Worm (Caenorhabditis elegans) whole organism, mixed stage, embryonic: Measurements from ENCODE around the gene bus-18.
A peak's percentile ranks its signal among the peaks of the same experiment; 100 is the strongest.

Experiments
- M03D4.4 ChIP-seq: sonication (generic microtip); optimal IDR thresholded peaks from 2 replicates; lab custom pipeline; 2017; ENCODE audit warnings: mild to moderate bottlenecking, missing genetic modification characterization, missing compliant biosample characterization
- bed-3 ChIP-seq: fragments of 200-800 bp; sonication (Bioruptor generic); optimal IDR thresholded peaks from 3 replicates; lab custom pipeline; 2018; ENCODE audit warnings: mild to moderate bottlenecking, missing genetic modification characterization, moderate library complexity, missing compliant biosample characterization
- blmp-1 ChIP-seq: fragments of 150-350 bp; optimal IDR thresholded peaks from 2 replicates; lab custom pipeline; 2014; ENCODE audit warnings: missing biosample characterization, missing genetic modification characterization
- ceh-39 ChIP-seq: fragments of 150-350 bp; optimal IDR thresholded peaks from 2 replicates; lab custom pipeline; 2014; ENCODE audit warnings: missing biosample characterization, missing genetic modification characterization
- ceh-43 ChIP-seq: fragments of 200-800 bp; sonication (Bioruptor generic); optimal IDR thresholded peaks from 2 replicates; lab custom pipeline; 2018; ENCODE audit warnings: mild to moderate bottlenecking, missing genetic modification characterization, moderate library complexity, missing compliant biosample characterization
- ceh-83 ChIP-seq: fragments of 200-800 bp; sonication (Bioruptor generic); optimal IDR thresholded peaks from 2 replicates; lab custom pipeline; 2018; ENCODE audit warnings: mild to moderate bottlenecking, missing genetic modification characterization, missing compliant biosample characterization
- ces-1 ChIP-seq: fragments of 150-350 bp; optimal IDR thresholded peaks from 2 replicates; lab custom pipeline; 2014; ENCODE audit warnings: missing biosample characterization, missing genetic modification reagents, missing genetic modification characterization
- cnd-1 ChIP-seq: fragments of 200-800 bp; sonication (Bioruptor generic); optimal IDR thresholded peaks from 2 replicates; lab custom pipeline; 2018; ENCODE audit warnings: mild to moderate bottlenecking, missing genetic modification characterization, missing compliant biosample characterization
- elt-1 ChIP-seq: sonication (generic microtip); optimal IDR thresholded peaks from 2 replicates; lab custom pipeline; 2017; ENCODE audit warnings: missing genetic modification characterization, mild to moderate bottlenecking, missing compliant biosample characterization, antibody characterized with exemption, moderate library complexity, borderline replicate concordance; ENCODE audit not compliant: insufficient read depth
- elt-3 ChIP-seq: fragments of 150-350 bp; optimal IDR thresholded peaks from 2 replicates; lab custom pipeline; 2014; ENCODE audit warnings: missing biosample characterization, missing genetic modification characterization
- flh-1 ChIP-seq: fragments of 200-800 bp; sonication (Bioruptor generic); optimal IDR thresholded peaks from 2 replicates; lab custom pipeline; 2018; ENCODE audit warnings: mild to moderate bottlenecking, missing genetic modification characterization, moderate library complexity, missing compliant biosample characterization
- ham-2 ChIP-seq: fragments of 200-800 bp; sonication (Bioruptor generic); optimal IDR thresholded peaks from 2 replicates; lab custom pipeline; 2018; ENCODE audit warnings: mild to moderate bottlenecking, missing genetic modification characterization, missing compliant biosample characterization
- lin-32 ChIP-seq: fragments of 200-800 bp; sonication (Bioruptor generic); optimal IDR thresholded peaks from 2 replicates; lab custom pipeline; 2018; ENCODE audit warnings: mild to moderate bottlenecking, missing genetic modification characterization, missing compliant biosample characterization
- lsy-2 ChIP-seq: fragments of 150-350 bp; optimal IDR thresholded peaks from 2 replicates; lab custom pipeline; 2014; ENCODE audit warnings: missing biosample characterization, missing genetic modification characterization
- mab-5 ChIP-seq: fragments of 150-350 bp; optimal IDR thresholded peaks from 2 replicates; lab custom pipeline; 2014; ENCODE audit warnings: missing biosample characterization, missing genetic modification characterization
- mep-1 ChIP-seq: fragments of 150-350 bp; optimal IDR thresholded peaks from 2 replicates; lab custom pipeline; 2017; ENCODE audit warnings: missing biosample characterization, missing genetic modification reagents, missing genetic modification characterization, inconsistent platforms
- mls-2 ChIP-seq: sonication (generic microtip); optimal IDR thresholded peaks from 2 replicates; lab custom pipeline; 2016; ENCODE audit warnings: mild to moderate bottlenecking, missing genetic modification characterization, moderate library complexity, missing compliant biosample characterization
- nhr-12 ChIP-seq: fragments of 150-350 bp; optimal IDR thresholded peaks from 2 replicates; lab custom pipeline; 2014; ENCODE audit warnings: missing biosample characterization, missing genetic modification characterization
- nhr-2 ChIP-seq: fragments of 150-350 bp; optimal IDR thresholded peaks from 2 replicates; lab custom pipeline; 2014; ENCODE audit warnings: missing biosample characterization, missing genetic modification characterization
- nhr-237 ChIP-seq: fragments of 150-350 bp; optimal IDR thresholded peaks from 2 replicates; lab custom pipeline; 2014; ENCODE audit warnings: missing biosample characterization, missing genetic modification characterization
- nhr-28 ChIP-seq: fragments of 150-350 bp; optimal IDR thresholded peaks from 2 replicates; lab custom pipeline; 2014; ENCODE audit warnings: missing biosample characterization, missing genetic modification characterization
- nhr-76 ChIP-seq: sonication (generic microtip); optimal IDR thresholded peaks from 2 replicates; lab custom pipeline; 2017; ENCODE audit warnings: missing biosample characterization, missing genetic modification characterization
- sem-2 ChIP-seq: fragments of 200-800 bp; sonication (Bioruptor generic); optimal IDR thresholded peaks from 2 replicates; lab custom pipeline; 2018; ENCODE audit warnings: mild to moderate bottlenecking, missing genetic modification characterization, missing compliant biosample characterization
- snpc-4 ChIP-seq: fragments of 150-350 bp; optimal IDR thresholded peaks from 2 replicates; lab custom pipeline; 2014; ENCODE audit warnings: missing biosample characterization, missing genetic modification characterization
- sptf-1 ChIP-seq: sonication (generic microtip); optimal IDR thresholded peaks from 2 replicates; lab custom pipeline; 2017; ENCODE audit warnings: mild to moderate bottlenecking, missing genetic modification characterization, moderate library complexity, missing compliant biosample characterization
- tbx-8 ChIP-seq: fragments of 200-800 bp; sonication (Bioruptor generic); optimal IDR thresholded peaks from 2 replicates; lab custom pipeline; 2018; ENCODE audit warnings: mild to moderate bottlenecking, missing genetic modification characterization, moderate library complexity, missing compliant biosample characterization
- unc-120 ChIP-seq: sonication (generic microtip); optimal IDR thresholded peaks from 2 replicates; lab custom pipeline; 2017; ENCODE audit warnings: missing genetic modification characterization, missing compliant biosample characterization; ENCODE audit not compliant: poor library complexity, severe bottlenecking
- unc-39 ChIP-seq: fragments of 150-350 bp; optimal IDR thresholded peaks from 2 replicates; lab custom pipeline; 2014; ENCODE audit warnings: missing biosample characterization, missing genetic modification characterization
- unc-62 ChIP-seq: fragments of 150-350 bp; optimal IDR thresholded peaks from 2 replicates; lab custom pipeline; 2014; ENCODE audit warnings: missing biosample characterization, missing genetic modification reagents, missing genetic modification characterization
- zip-8 ChIP-seq: fragments of 150-350 bp; optimal IDR thresholded peaks from 2 replicates; lab custom pipeline; 2014; ENCODE audit warnings: missing biosample characterization, missing genetic modification characterization
- ztf-11 ChIP-seq: fragments of 150-350 bp; optimal IDR thresholded peaks from 2 replicates; lab custom pipeline; 2014; ENCODE audit warnings: missing biosample characterization, missing genetic modification characterization

bus-18 gene

ce11 chrV:11762863-11763262 is 10.7 kb upstream of the bus-18 start, which contains the start of gene T04F3.4:
Gene T04F3.4 (minus strand): TSS chrV:11763049.
- TF ChIP-seq unc-120 (tag; lab: Kevin White, UChicago), result no peak
- no peak for TF ChIP-seq bed-3 (GFP tag; lab: Kevin White, UChicago)
- no peak for TF ChIP-seq ceh-39 (tag; lab: Kevin White, UChicago)
- no peak for TF ChIP-seq nhr-76
- no peak for TF ChIP-seq flh-1 (GFP tag; lab: Kevin White, UChicago)
- no peak for TF ChIP-seq ham-2
- TF ChIP-seq ceh-43 (GFP tag; lab: Kevin White, UChicago), result no peak
- no peak for TF ChIP-seq zip-8
- TF ChIP-seq ceh-83 (GFP tag; lab: Kevin White, UChicago), result no peak
- TF ChIP-seq elt-1 (tag; lab: Kevin White, UChicago), result no peak
- TF ChIP-seq snpc-4 (tag; lab: Kevin White, UChicago), result no peak
- no peak for TF ChIP-seq blmp-1 (tag; lab: Kevin White, UChicago)
- no peak for TF ChIP-seq nhr-12 (tag; lab: Kevin White, UChicago)
- TF ChIP-seq mab-5 (tag; lab: Kevin White, UChicago), result no peak
- no peak for TF ChIP-seq unc-39 (tag; lab: Kevin White, UChicago)
- TF ChIP-seq mep-1 (tag; lab: Kevin White, UChicago), result no peak
- no peak for TF ChIP-seq lsy-2 (tag; lab: Kevin White, UChicago)
- TF ChIP-seq nhr-237, result no peak
- no peak for TF ChIP-seq unc-62
- no peak for TF ChIP-seq nhr-2 (tag; lab: Kevin White, UChicago)

- TF ChIP-seq ztf-11 (tag; lab: Kevin White, UChicago) (peak; percentile 44), mep-1 (tag; lab: Kevin White, UChicago) (peak; percentile 43), tbx-8 (GFP tag; lab: Kevin White, UChicago) (no peak), ceh-39 (tag; lab: Kevin White, UChicago) (peak; percentile 46), lsy-2 (tag; lab: Kevin White, UChicago) (peak; percentile 99), ham-2 (no peak), unc-120 (tag; lab: Kevin White, UChicago) (no peak), nhr-12 (tag; lab: Kevin White, UChicago) (no peak), ces-1 (peak; percentile 85), cnd-1 (tag; lab: Kevin White, UChicago) (no peak), nhr-237 (peak; percentile 55)
- TF ChIP-seq, all 35 proteins: peak for 6
Observed at ce11 chrV:11764373-11764954, 9.1 kb upstream of the bus-18 start, which contains the start of the genes F55A11.1 and syx-5. Gene F55A11.1 (minus strand): TSS chrV:11764385. Gene syx-5 (plus strand): TSS chrV:11764904.

ce11 chrV:11767028-11767427 is 6.5 kb upstream of the bus-18 start, which contains the start of gene sel-11:
Gene sel-11 (plus strand): TSS chrV:11767328.
- no peak for TF ChIP-seq ceh-39 (tag; lab: Kevin White, UChicago)
- TF ChIP-seq M03D4.4 (tag; lab: Kevin White, UChicago), result no peak
- no peak for TF ChIP-seq sem-2 (GFP tag; lab: Kevin White, UChicago)
- no peak for TF ChIP-seq ceh-83 (GFP tag; lab: Kevin White, UChicago)
- TF ChIP-seq mab-5 (tag; lab: Kevin White, UChicago), result no peak
- TF ChIP-seq mep-1 (tag; lab: Kevin White, UChicago), result no peak
- no peak for TF ChIP-seq unc-120 (tag; lab: Kevin White, UChicago)
- TF ChIP-seq elt-3, result no peak
- no peak for TF ChIP-seq unc-39 (tag; lab: Kevin White, UChicago)
- TF ChIP-seq sptf-1 (tag; lab: Kevin White, UChicago), result no peak
- no peak for TF ChIP-seq cnd-1 (tag; lab: Kevin White, UChicago)

- TF ChIP-seq cnd-1 (tag; lab: Kevin White, UChicago) (no peak), blmp-1 (tag; lab: Kevin White, UChicago) (no peak), ztf-11 (tag; lab: Kevin White, UChicago) (no peak), mls-2 (tag; lab: Kevin White, UChicago) (no peak), nhr-28 (tag; lab: Kevin White, UChicago) (no peak), M03D4.4 (tag; lab: Kevin White, UChicago) (no peak), lin-32 (GFP tag; lab: Kevin White, UChicago) (no peak), nhr-12 (tag; lab: Kevin White, UChicago) (no peak)
Observed at ce11 chrV:11769646-11770045, 3.9 kb upstream of the bus-18 start.
